Worm (Caenorhabditis elegans) whole organism, L4 larva: Measurements from ENCODE around the gene Y71H2AM.25.

Experiments
- D1046.2 ChIP-seq: fragments of 200-800 bp; sonication (Bioruptor generic); IDR thresholded peaks from 2 replicates; pipeline ENCODE4 v1.3.6; 2022; ENCODE audit warnings: missing genetic modification characterization, missing compliant biosample characterization
- F10B5.3 ChIP-seq: sonication (generic microtip); optimal IDR thresholded peaks from 2 replicates; lab custom pipeline; 2016; ENCODE audit warnings: mild to moderate bottlenecking, missing genetic modification characterization, missing compliant biosample characterization
- F26F4.8 ChIP-seq: fragments of 200-800 bp; sonication (Bioruptor generic); conservative IDR thresholded peaks from 2 replicates; pipeline ENCODE4 v1.3.6; 2022; ENCODE audit warnings: missing genetic modification characterization, missing compliant biosample characterization
- F37D6.2 ChIP-seq: sonication (generic microtip); optimal IDR thresholded peaks from 2 replicates; lab custom pipeline; 2016; ENCODE audit warnings: mild to moderate bottlenecking, missing genetic modification characterization, missing compliant biosample characterization
- R02D3.7 ChIP-seq: fragments of 150-350 bp; sonication (generic microtip); optimal IDR thresholded peaks from 3 replicates; lab custom pipeline; 2014; ENCODE audit warnings: missing biosample characterization, missing genetic modification characterization
- Y105C5A.15 ChIP-seq: fragments of 200-800 bp; sonication (Bioruptor generic); IDR thresholded peaks from 2 replicates; pipeline ENCODE4 v1.3.6; 2022; ENCODE audit warnings: missing genetic modification characterization, missing compliant biosample characterization
- Y48G9A.11 ChIP-seq: fragments of 200-800 bp; sonication (Bioruptor generic); IDR thresholded peaks from 2 replicates; pipeline ENCODE4 v1.3.6; 2022; ENCODE audit warnings: missing genetic modification reagents, missing genetic modification characterization, missing compliant biosample characterization
- Y5F2A.4 ChIP-seq: fragments of 200-800 bp; sonication (Bioruptor generic); optimal IDR thresholded peaks from 2 replicates; lab custom pipeline; 2018; ENCODE audit warnings: mild to moderate bottlenecking, missing genetic modification characterization, missing compliant biosample characterization
- Y75B8A.6 ChIP-seq: fragments of 200-800 bp; sonication (Bioruptor generic); IDR thresholded peaks from 2 replicates; pipeline ENCODE4 v1.3.6; 2022; ENCODE audit warnings: missing genetic modification reagents, missing genetic modification characterization, missing compliant biosample characterization
- ZK337.2 ChIP-seq: fragments of 200-800 bp; sonication (Bioruptor generic); IDR thresholded peaks from 2 replicates; pipeline ENCODE4 v1.3.6; 2022; ENCODE audit warnings: missing genetic modification reagents, missing genetic modification characterization, missing compliant biosample characterization
- aha-1 ChIP-seq: fragments of 150-350 bp; peaks from one replicate; lab custom pipeline; 2014; ENCODE audit warnings: missing biosample characterization, missing genetic modification characterization
- aly-2 ChIP-seq: sonication (generic microtip); optimal IDR thresholded peaks from 2 replicates; lab custom pipeline; 2018; ENCODE audit warnings: missing biosample characterization, missing genetic modification characterization
- arid-1 ChIP-seq: fragments of 200-800 bp; sonication (Bioruptor generic); conservative IDR thresholded peaks from 2 replicates; pipeline ENCODE4 v1.3.6; 2022; ENCODE audit warnings: missing genetic modification reagents, missing genetic modification characterization, missing compliant biosample characterization
- ceh-32 ChIP-seq: sonication (generic microtip); optimal IDR thresholded peaks from 2 replicates; lab custom pipeline; 2016; ENCODE audit warnings: mild to moderate bottlenecking, missing genetic modification characterization, missing compliant biosample characterization; ENCODE audit not compliant: poor library complexity
- ceh-82 ChIP-seq: sonication (generic microtip); optimal IDR thresholded peaks from 2 replicates; lab custom pipeline; 2017; ENCODE audit warnings: missing biosample characterization, missing genetic modification characterization
- ces-1 ChIP-seq: fragments of 150-350 bp; sonication (generic microtip); optimal IDR thresholded peaks from 4 replicates; lab custom pipeline; 2014; ENCODE audit warnings: missing biosample characterization, missing genetic modification reagents, missing genetic modification characterization
- cey-2 ChIP-seq: sonication (generic microtip); optimal IDR thresholded peaks from 3 replicates; lab custom pipeline; 2017; ENCODE audit warnings: missing genetic modification characterization, mild to moderate bottlenecking, missing compliant biosample characterization, antibody characterized with exemption, borderline replicate concordance; ENCODE audit not compliant: insufficient read depth
- ctbp-1 ChIP-seq: fragments of 200-800 bp; sonication (Bioruptor generic); IDR thresholded peaks from 2 replicates; pipeline ENCODE4 v1.3.6; 2022; ENCODE audit warnings: missing genetic modification reagents, missing genetic modification characterization, missing compliant biosample characterization
- daf-12 ChIP-seq: fragments of 150-350 bp; optimal IDR thresholded peaks from 2 replicates; lab custom pipeline; 2014; ENCODE audit warnings: missing biosample characterization, missing genetic modification reagents, missing genetic modification characterization
- daf-19 ChIP-seq: fragments of 200-800 bp; sonication (Bioruptor generic); conservative IDR thresholded peaks from 2 replicates; pipeline ENCODE4 v1.3.6; 2022; ENCODE audit warnings: missing genetic modification characterization, missing compliant biosample characterization
- dve-1 ChIP-seq: sonication (generic microtip); optimal IDR thresholded peaks from 2 replicates; lab custom pipeline; 2017; ENCODE audit warnings: antibody characterized with exemption, mild to moderate bottlenecking, missing genetic modification characterization, missing compliant biosample characterization; ENCODE audit not compliant: insufficient read depth
- egl-43 ChIP-seq: fragments of 200-800 bp; sonication (Bioruptor generic); IDR thresholded peaks from 2 replicates; pipeline ENCODE4 v1.3.6; 2022; ENCODE audit warnings: missing genetic modification reagents, missing genetic modification characterization, missing compliant biosample characterization
- hlh-11 ChIP-seq: fragments of 200-800 bp; sonication (Bioruptor generic); optimal IDR thresholded peaks from 2 replicates; lab custom pipeline; 2018; ENCODE audit warnings: mild to moderate bottlenecking, missing genetic modification characterization, missing compliant biosample characterization
- hlh-30 ChIP-seq: sonication (generic microtip); optimal IDR thresholded peaks from 2 replicates; lab custom pipeline; 2017; ENCODE audit warnings: antibody characterized with exemption, mild to moderate bottlenecking, missing genetic modification characterization, missing compliant biosample characterization; ENCODE audit not compliant: insufficient read depth
- hmg-1.1 ChIP-seq: fragments of 200-800 bp; sonication (Bioruptor generic); IDR thresholded peaks from 2 replicates; pipeline ENCODE4 v1.3.6; 2022; ENCODE audit warnings: missing genetic modification reagents, missing genetic modification characterization, missing compliant biosample characterization
- lin-13 ChIP-seq: fragments of 150-350 bp; optimal IDR thresholded peaks from 2 replicates; lab custom pipeline; 2014; ENCODE audit warnings: missing biosample characterization, missing genetic modification reagents, missing genetic modification characterization
- lin-38 ChIP-seq: fragments of 200-800 bp; sonication (Bioruptor generic); IDR thresholded peaks from 2 replicates; pipeline ENCODE4 v1.3.6; 2022; ENCODE audit warnings: missing genetic modification reagents, missing genetic modification characterization, missing compliant biosample characterization
- lin-39 ChIP-seq: fragments of 150-350 bp; optimal IDR thresholded peaks from 2 replicates; lab custom pipeline; 2014; ENCODE audit warnings: missing biosample characterization, missing genetic modification reagents, missing genetic modification characterization
- lir-3 ChIP-seq: sonication (generic microtip); optimal IDR thresholded peaks from 2 replicates; lab custom pipeline; 2016; ENCODE audit warnings: mild to moderate bottlenecking, missing genetic modification characterization, missing compliant biosample characterization
- madf-9 ChIP-seq: fragments of 200-800 bp; sonication (Bioruptor generic); conservative IDR thresholded peaks from 2 replicates; pipeline ENCODE4 v1.3.6; 2022; ENCODE audit warnings: missing genetic modification reagents, missing genetic modification characterization, missing compliant biosample characterization
- mdl-1 ChIP-seq, 2 experiments: fragments of 150-350 bp in 1 of 2; sonication (generic microtip) in 1 of 2; optimal IDR thresholded peaks; 2 replicates each; lab custom pipeline; 2014 to 2017; ENCODE audit warnings: missing biosample characterization in 2 of 2, missing genetic modification characterization in 2 of 2
- mes-2 ChIP-seq: sonication (generic microtip); optimal IDR thresholded peaks from 2 replicates; lab custom pipeline; 2016; ENCODE audit warnings: missing genotype, mild to moderate bottlenecking, missing genetic modification characterization, missing compliant biosample characterization; ENCODE audit not compliant: poor library complexity, severe bottlenecking
- nhr-111 ChIP-seq: fragments of 200-800 bp; sonication (Bioruptor generic); optimal IDR thresholded peaks from 2 replicates; lab custom pipeline; 2018; ENCODE audit warnings: mild to moderate bottlenecking, missing genetic modification characterization, missing compliant biosample characterization
- nhr-25 ChIP-seq: sonication (generic microtip); optimal IDR thresholded peaks from 2 replicates; lab custom pipeline; 2017; ENCODE audit warnings: missing genetic modification characterization, mild to moderate bottlenecking, missing compliant biosample characterization, antibody characterized with exemption, moderate library complexity, borderline replicate concordance; ENCODE audit not compliant: insufficient read depth
- nhr-28 ChIP-seq: fragments of 150-350 bp; optimal IDR thresholded peaks from 2 replicates; lab custom pipeline; 2014; ENCODE audit warnings: missing biosample characterization, missing genetic modification characterization
- nhr-41 ChIP-seq: fragments of 200-800 bp; sonication (Bioruptor generic); IDR thresholded peaks from 2 replicates; pipeline ENCODE4 v1.3.6; 2022; ENCODE audit warnings: missing genetic modification reagents, missing genetic modification characterization, missing compliant biosample characterization
- nhr-42 ChIP-seq: fragments of 200-800 bp; sonication (Bioruptor generic); IDR thresholded peaks from 2 replicates; pipeline ENCODE4 v1.3.6; 2022; ENCODE audit warnings: missing genetic modification characterization, missing compliant biosample characterization
- nhr-6 ChIP-seq: fragments of 150-350 bp; optimal IDR thresholded peaks from 2 replicates; lab custom pipeline; 2014; ENCODE audit warnings: missing biosample characterization, missing genetic modification characterization
- nhr-77 ChIP-seq: fragments of 150-350 bp; optimal IDR thresholded peaks from 2 replicates; lab custom pipeline; 2014; ENCODE audit warnings: missing biosample characterization, missing genetic modification characterization
- php-3 ChIP-seq: fragments of 200-800 bp; sonication (Bioruptor generic); IDR thresholded peaks from 2 replicates; pipeline ENCODE4 v1.3.6; 2022; ENCODE audit warnings: missing genetic modification reagents, missing genetic modification characterization, missing compliant biosample characterization
- pqm-1 ChIP-seq: sonication (generic microtip); optimal IDR thresholded peaks from 2 replicates; lab custom pipeline; 2017; ENCODE audit warnings: missing biosample characterization, missing genetic modification characterization
- rbr-2 ChIP-seq: sonication (generic microtip); optimal IDR thresholded peaks from 2 replicates; lab custom pipeline; 2016; ENCODE audit warnings: missing genotype, missing genetic modification characterization, missing compliant biosample characterization
- sdz-12 ChIP-seq: fragments of 200-800 bp; sonication (Bioruptor generic); optimal IDR thresholded peaks from 2 replicates; lab custom pipeline; 2018; ENCODE audit warnings: mild to moderate bottlenecking, missing genetic modification characterization, missing compliant biosample characterization
- skn-1 ChIP-seq: fragments of 150-350 bp; optimal IDR thresholded peaks from 2 replicates; lab custom pipeline; 2014; ENCODE audit warnings: missing biosample characterization, missing genetic modification characterization
- snpc-1.2 ChIP-seq: fragments of 200-800 bp; sonication (Bioruptor generic); IDR thresholded peaks from 2 replicates; pipeline ENCODE4 v1.3.6; 2022; ENCODE audit warnings: missing genetic modification reagents, missing genetic modification characterization, missing compliant biosample characterization
- snpc-4 ChIP-seq: fragments of 150-350 bp; optimal IDR thresholded peaks from 2 replicates; lab custom pipeline; 2014; ENCODE audit warnings: missing biosample characterization, missing genetic modification characterization
- spr-1 ChIP-seq: sonication (generic microtip); optimal IDR thresholded peaks from 2 replicates; lab custom pipeline; 2016; ENCODE audit warnings: mild to moderate bottlenecking, missing genetic modification characterization, missing compliant biosample characterization
- unc-130 ChIP-seq: sonication (generic microtip); optimal IDR thresholded peaks from 2 replicates; lab custom pipeline; 2016; ENCODE audit warnings: missing genetic modification reagents, missing genetic modification characterization, missing compliant biosample characterization
- zfp-3 ChIP-seq: fragments of 200-800 bp; sonication (Bioruptor generic); conservative IDR thresholded peaks from 2 replicates; pipeline ENCODE4 v1.3.6; 2022; ENCODE audit warnings: missing genetic modification reagents, missing genetic modification characterization, missing compliant biosample characterization
- zip-11 ChIP-seq: fragments of 200-800 bp; sonication (Bioruptor generic); IDR thresholded peaks from 2 replicates; pipeline ENCODE4 v1.3.6; 2022; ENCODE audit warnings: missing genetic modification characterization, missing compliant biosample characterization
- zip-2 ChIP-seq: fragments of 150-350 bp; optimal IDR thresholded peaks from 2 replicates; lab custom pipeline; 2014; ENCODE audit warnings: missing biosample characterization, missing genetic modification characterization
- ztf-7 ChIP-seq: fragments of 150-350 bp; optimal IDR thresholded peaks from 2 replicates; lab custom pipeline; 2014; ENCODE audit warnings: missing biosample characterization, missing genetic modification characterization

The Y71H2AM.25 gene

ce11 chrIII:2760726-2761125 lies 41.5 kb upstream of the Y71H2AM.25 start, which contains the start of gene pho-9 (continued):
- peak; percentile 97 for TF ChIP-seq nhr-28 (tag; lab: Kevin White, UChicago)
- TF ChIP-seq zip-2: no peak
- TF ChIP-seq R02D3.7 (tag; lab: Kevin White, UChicago): no peak
- TF ChIP-seq nhr-77 (tag; lab: Kevin White, UChicago): peak; percentile 80
- no peak for TF ChIP-seq rbr-2 (tag; lab: Kevin White, UChicago)
- TF ChIP-seq snpc-1.2 (GFP tag; lab: Robert Waterston, UW): no peak
- TF ChIP-seq sdz-12: no peak
- TF ChIP-seq ztf-7 (tag; lab: Kevin White, UChicago): no peak
- no peak for TF ChIP-seq ctbp-1 (GFP tag; lab: Robert Waterston, UW)
- TF ChIP-seq nhr-42: no peak
- TF ChIP-seq lin-39 (tag; lab: Kevin White, UChicago): no peak
- no peak for TF ChIP-seq hmg-1.1
- no peak for TF ChIP-seq egl-43 (GFP tag; lab: Robert Waterston, UW)
- TF ChIP-seq mdl-1 (tag; optimal IDR thresholded peaks at IDR 0.05; lab: Kevin White, UChicago): peak in 1 of 2 experiments; percentile 31
- no peak for TF ChIP-seq aly-2
- no peak for TF ChIP-seq ces-1 (GFP tag; lab: Kevin White, UChicago)
- TF ChIP-seq Y48G9A.11 (GFP tag; lab: Robert Waterston, UW): no peak
- TF ChIP-seq zfp-3 (GFP tag; lab: Robert Waterston, UW): no peak
- no peak for TF ChIP-seq F26F4.8 (GFP tag; lab: Robert Waterston, UW)
- TF ChIP-seq mes-2: no peak
- no peak for TF ChIP-seq cey-2 (tag; lab: Kevin White, UChicago)
- no peak for TF ChIP-seq ceh-82 (tag; lab: Kevin White, UChicago)
- peak; percentile 98 for TF ChIP-seq aha-1 (tag; lab: Kevin White, UChicago)
- TF ChIP-seq skn-1 (tag; lab: Kevin White, UChicago): no peak
- no peak for TF ChIP-seq F37D6.2 (tag; lab: Kevin White, UChicago)
- no peak for TF ChIP-seq ceh-32 (tag; lab: Kevin White, UChicago)
- TF ChIP-seq lin-38: peak; percentile 43
- TF ChIP-seq zip-11 (GFP tag; lab: Robert Waterston, UW): no peak
- peak; percentile 50; the same call in 1 of the 2 replicates for TF ChIP-seq nhr-41 (GFP tag; lab: Robert Waterston, UW)
- TF ChIP-seq daf-12 (tag; lab: Kevin White, UChicago): no peak
- peak; percentile 87 for TF ChIP-seq pqm-1
- no peak for TF ChIP-seq nhr-25 (tag; lab: Kevin White, UChicago)
- peak; percentile 92 for TF ChIP-seq hlh-11 (tag; lab: Kevin White, UChicago)
- peak; percentile 42 for TF ChIP-seq hlh-30 (tag; lab: Kevin White, UChicago)
- no peak for TF ChIP-seq daf-19 (GFP tag; lab: Robert Waterston, UW)
- TF ChIP-seq lir-3 (tag; lab: Kevin White, UChicago): no peak
- no peak for TF ChIP-seq Y75B8A.6 (GFP tag; lab: Robert Waterston, UW)
- TF ChIP-seq unc-130 (GFP tag; lab: Kevin White, UChicago): no peak
- no peak for TF ChIP-seq ZK337.2 (GFP tag; lab: Robert Waterston, UW)
- no peak for TF ChIP-seq F10B5.3 (tag; lab: Kevin White, UChicago)
- no peak for TF ChIP-seq Y105C5A.15 (GFP tag; lab: Robert Waterston, UW)
- peak; percentile 93 for TF ChIP-seq dve-1 (tag; lab: Kevin White, UChicago)
- TF ChIP-seq madf-9 (GFP tag; lab: Robert Waterston, UW): no peak
- TF ChIP-seq spr-1 (tag; lab: Kevin White, UChicago): no peak
- TF ChIP-seq lin-13 (GFP tag; lab: Kevin White, UChicago): peak; percentile 40
- no peak for TF ChIP-seq arid-1 (GFP tag; lab: Robert Waterston, UW)
- no peak for TF ChIP-seq snpc-4
- no peak for TF ChIP-seq D1046.2
- no peak for TF ChIP-seq Y5F2A.4
- peak; percentile 85 for TF ChIP-seq php-3 (GFP tag; lab: Robert Waterston, UW)
- no peak for TF ChIP-seq nhr-6 (tag; lab: Kevin White, UChicago)
- TF ChIP-seq nhr-111 (GFP tag; lab: Kevin White, UChicago): no peak
